Worm (Caenorhabditis elegans) whole organism, L4 larva: ENCODE data around the gene F09E10.6.

Experiments used
- F44E2.7 ChIP-seq: fragments of 200-800 bp; sonication (Bioruptor generic); IDR thresholded peaks from 2 replicates; pipeline ENCODE4 v2.1.2; 2022; ENCODE audit warnings: missing genetic modification characterization, missing compliant biosample characterization
- T26A8.4 ChIP-seq: fragments of 200-800 bp; sonication (Bioruptor generic); IDR thresholded peaks from 2 replicates; pipeline ENCODE4 v1.3.6; 2022; ENCODE audit warnings: missing genetic modification characterization, missing compliant biosample characterization
- Y48G9A.11 ChIP-seq: fragments of 200-800 bp; sonication (Bioruptor generic); IDR thresholded peaks from 2 replicates; pipeline ENCODE4 v1.3.6; 2022; ENCODE audit warnings: missing genetic modification reagents, missing genetic modification characterization, missing compliant biosample characterization
- ZK337.2 ChIP-seq: fragments of 200-800 bp; sonication (Bioruptor generic); IDR thresholded peaks from 2 replicates; pipeline ENCODE4 v1.3.6; 2022; ENCODE audit warnings: missing genetic modification reagents, missing genetic modification characterization, missing compliant biosample characterization
- aha-1 ChIP-seq: fragments of 150-350 bp; peaks from one replicate; lab custom pipeline; 2014; ENCODE audit warnings: missing biosample characterization, missing genetic modification characterization
- arid-1 ChIP-seq: fragments of 200-800 bp; sonication (Bioruptor generic); conservative IDR thresholded peaks from 2 replicates; pipeline ENCODE4 v1.3.6; 2022; ENCODE audit warnings: missing genetic modification reagents, missing genetic modification characterization, missing compliant biosample characterization
- ceh-20 ChIP-seq: fragments of 200-800 bp; sonication (Bioruptor generic); IDR thresholded peaks from 2 replicates; pipeline ENCODE4 v1.3.6; 2022; ENCODE audit warnings: missing genetic modification reagents, missing genetic modification characterization, missing compliant biosample characterization
- ceh-32 ChIP-seq: sonication (generic microtip); optimal IDR thresholded peaks from 2 replicates; lab custom pipeline; 2016; ENCODE audit warnings: mild to moderate bottlenecking, missing genetic modification characterization, missing compliant biosample characterization; ENCODE audit not compliant: poor library complexity
- ceh-82 ChIP-seq: sonication (generic microtip); optimal IDR thresholded peaks from 2 replicates; lab custom pipeline; 2017; ENCODE audit warnings: missing biosample characterization, missing genetic modification characterization
- ces-1 ChIP-seq: fragments of 150-350 bp; sonication (generic microtip); optimal IDR thresholded peaks from 4 replicates; lab custom pipeline; 2014; ENCODE audit warnings: missing biosample characterization, missing genetic modification reagents, missing genetic modification characterization
- cey-2 ChIP-seq: sonication (generic microtip); optimal IDR thresholded peaks from 3 replicates; lab custom pipeline; 2017; ENCODE audit warnings: missing genetic modification characterization, mild to moderate bottlenecking, missing compliant biosample characterization, antibody characterized with exemption, borderline replicate concordance; ENCODE audit not compliant: insufficient read depth
- daf-12 ChIP-seq: fragments of 150-350 bp; optimal IDR thresholded peaks from 2 replicates; lab custom pipeline; 2014; ENCODE audit warnings: missing biosample characterization, missing genetic modification reagents, missing genetic modification characterization
- daf-16 ChIP-seq, 3 experiments: sonication (generic microtip); optimal IDR thresholded peaks; 2 replicates each; lab custom pipeline; 2016 to 2017; ENCODE audit warnings: missing genetic modification characterization in 3 of 3, missing genetic modification reagents in 3 of 3, mild to moderate bottlenecking in 2 of 3, missing compliant biosample characterization in 2 of 3, missing biosample characterization in 1 of 3, moderate library complexity in 1 of 3
- daf-8 ChIP-seq: fragments of 200-800 bp; sonication (Bioruptor generic); IDR thresholded peaks from 2 replicates; pipeline ENCODE4 v1.3.6; 2022; ENCODE audit warnings: missing genetic modification characterization, missing compliant biosample characterization
- dmd-6 ChIP-seq: fragments of 200-800 bp; sonication (Bioruptor generic); IDR thresholded peaks from 2 replicates; pipeline ENCODE4 v1.3.6; 2022; ENCODE audit warnings: missing genetic modification reagents, missing genetic modification characterization, missing compliant biosample characterization
- duxl-1 ChIP-seq: sonication (generic microtip); optimal IDR thresholded peaks from 2 replicates; lab custom pipeline; 2016; ENCODE audit warnings: mild to moderate bottlenecking, missing genetic modification characterization, moderate library complexity, missing compliant biosample characterization; ENCODE audit not compliant: poor library complexity
- dve-1 ChIP-seq: sonication (generic microtip); optimal IDR thresholded peaks from 2 replicates; lab custom pipeline; 2017; ENCODE audit warnings: antibody characterized with exemption, mild to moderate bottlenecking, missing genetic modification characterization, missing compliant biosample characterization; ENCODE audit not compliant: insufficient read depth
- egl-27 ChIP-seq: sonication (generic microtip); optimal IDR thresholded peaks from 3 replicates; lab custom pipeline; 2017; ENCODE audit warnings: missing biosample characterization, missing genetic modification reagents, missing genetic modification characterization
- egl-43 ChIP-seq: fragments of 200-800 bp; sonication (Bioruptor generic); IDR thresholded peaks from 2 replicates; pipeline ENCODE4 v1.3.6; 2022; ENCODE audit warnings: missing genetic modification reagents, missing genetic modification characterization, missing compliant biosample characterization
- fkh-10 ChIP-seq: fragments of 150-350 bp; optimal IDR thresholded peaks from 2 replicates; lab custom pipeline; 2014; ENCODE audit warnings: missing biosample characterization, missing genetic modification reagents, missing genetic modification characterization
- gei-8 ChIP-seq: fragments of 200-800 bp; sonication (Bioruptor generic); optimal IDR thresholded peaks from 2 replicates; lab custom pipeline; 2018; ENCODE audit warnings: mild to moderate bottlenecking, missing genetic modification characterization, missing compliant biosample characterization
- hif-1 ChIP-seq, 2 experiments: sonication (generic microtip); optimal IDR thresholded peaks; 2 replicates each; lab custom pipeline; 2016 to 2017; ENCODE audit warnings: missing compliant biosample characterization in 2 of 2, missing genetic modification characterization in 2 of 2, missing genetic modification reagents in 2 of 2, missing genotype in 2 of 2, mild to moderate bottlenecking in 1 of 2
- hlh-11 ChIP-seq: fragments of 200-800 bp; sonication (Bioruptor generic); optimal IDR thresholded peaks from 2 replicates; lab custom pipeline; 2018; ENCODE audit warnings: mild to moderate bottlenecking, missing genetic modification characterization, missing compliant biosample characterization
- hlh-30 ChIP-seq: sonication (generic microtip); optimal IDR thresholded peaks from 2 replicates; lab custom pipeline; 2017; ENCODE audit warnings: antibody characterized with exemption, mild to moderate bottlenecking, missing genetic modification characterization, missing compliant biosample characterization; ENCODE audit not compliant: insufficient read depth
- hmg-1.1 ChIP-seq: fragments of 200-800 bp; sonication (Bioruptor generic); IDR thresholded peaks from 2 replicates; pipeline ENCODE4 v1.3.6; 2022; ENCODE audit warnings: missing genetic modification reagents, missing genetic modification characterization, missing compliant biosample characterization
- lim-7 ChIP-seq: fragments of 200-800 bp; sonication (Bioruptor generic); IDR thresholded peaks from 2 replicates; pipeline ENCODE4 v1.3.6; 2022; ENCODE audit warnings: missing genetic modification characterization, missing compliant biosample characterization
- lin-13 ChIP-seq: fragments of 150-350 bp; optimal IDR thresholded peaks from 2 replicates; lab custom pipeline; 2014; ENCODE audit warnings: missing biosample characterization, missing genetic modification reagents, missing genetic modification characterization
- lin-38 ChIP-seq: fragments of 200-800 bp; sonication (Bioruptor generic); IDR thresholded peaks from 2 replicates; pipeline ENCODE4 v1.3.6; 2022; ENCODE audit warnings: missing genetic modification reagents, missing genetic modification characterization, missing compliant biosample characterization
- lir-3 ChIP-seq: sonication (generic microtip); optimal IDR thresholded peaks from 2 replicates; lab custom pipeline; 2016; ENCODE audit warnings: mild to moderate bottlenecking, missing genetic modification characterization, missing compliant biosample characterization
- lsy-2 ChIP-seq, 2 experiments: fragments of 150-350 bp in 1 of 2; sonication (generic microtip) in 1 of 2; optimal IDR thresholded peaks; 2 replicates each; lab custom pipeline; 2014 to 2017; ENCODE audit warnings: missing biosample characterization in 2 of 2, missing genetic modification characterization in 2 of 2
- mdl-1 ChIP-seq, 2 experiments: fragments of 150-350 bp in 1 of 2; sonication (generic microtip) in 1 of 2; optimal IDR thresholded peaks; 2 replicates each; lab custom pipeline; 2014 to 2017; ENCODE audit warnings: missing biosample characterization in 2 of 2, missing genetic modification characterization in 2 of 2
- mdt-29 ChIP-seq: fragments of 200-800 bp; sonication (Bioruptor generic); IDR thresholded peaks from 2 replicates; pipeline ENCODE4 v1.3.6; 2022; ENCODE audit warnings: missing genetic modification reagents, missing genetic modification characterization, missing compliant biosample characterization
- mep-1 ChIP-seq: fragments of 150-350 bp; sonication (generic microtip); optimal IDR thresholded peaks from 3 replicates; lab custom pipeline; 2014; ENCODE audit warnings: missing biosample characterization, missing genetic modification characterization
- mxl-2 ChIP-seq: fragments of 200-800 bp; sonication (Bioruptor generic); conservative IDR thresholded peaks from 2 replicates; pipeline ENCODE4 v1.3.6; 2022; ENCODE audit warnings: missing genetic modification reagents, missing genetic modification characterization, missing compliant biosample characterization
- nhr-11 ChIP-seq: fragments of 150-350 bp; optimal IDR thresholded peaks from 2 replicates; lab custom pipeline; 2014; ENCODE audit warnings: missing biosample characterization, missing genetic modification characterization
- nhr-111 ChIP-seq: fragments of 200-800 bp; sonication (Bioruptor generic); optimal IDR thresholded peaks from 2 replicates; lab custom pipeline; 2018; ENCODE audit warnings: mild to moderate bottlenecking, missing genetic modification characterization, missing compliant biosample characterization
- nhr-28 ChIP-seq: fragments of 150-350 bp; optimal IDR thresholded peaks from 2 replicates; lab custom pipeline; 2014; ENCODE audit warnings: missing biosample characterization, missing genetic modification characterization
- nhr-41 ChIP-seq: fragments of 200-800 bp; sonication (Bioruptor generic); IDR thresholded peaks from 2 replicates; pipeline ENCODE4 v1.3.6; 2022; ENCODE audit warnings: missing genetic modification reagents, missing genetic modification characterization, missing compliant biosample characterization
- nhr-76 ChIP-seq: fragments of 150-350 bp; optimal IDR thresholded peaks from 2 replicates; lab custom pipeline; 2014; ENCODE audit warnings: missing biosample characterization, missing genetic modification characterization
- pha-4 ChIP-seq, 2 experiments: fragments of 150-350 bp in 1 of 2; fragments of 200-800 bp in 1 of 2; sonication (Bioruptor generic) in 1 of 2; IDR thresholded peaks in 1 of 2; optimal IDR thresholded peaks in 1 of 2; 2 replicates each; pipeline versions ENCODE4 v1.3.6 to Lab custom; 2014 to 2022; ENCODE audit warnings: missing genetic modification characterization in 2 of 2, missing genetic modification reagents in 2 of 2, missing biosample characterization in 1 of 2, missing compliant biosample characterization in 1 of 2
- sdz-12 ChIP-seq: fragments of 200-800 bp; sonication (Bioruptor generic); optimal IDR thresholded peaks from 2 replicates; lab custom pipeline; 2018; ENCODE audit warnings: mild to moderate bottlenecking, missing genetic modification characterization, missing compliant biosample characterization
- snpc-1.2 ChIP-seq: fragments of 200-800 bp; sonication (Bioruptor generic); IDR thresholded peaks from 2 replicates; pipeline ENCODE4 v1.3.6; 2022; ENCODE audit warnings: missing genetic modification reagents, missing genetic modification characterization, missing compliant biosample characterization
- snpc-4 ChIP-seq: fragments of 150-350 bp; optimal IDR thresholded peaks from 2 replicates; lab custom pipeline; 2014; ENCODE audit warnings: missing biosample characterization, missing genetic modification characterization
- vab-7 ChIP-seq: fragments of 200-800 bp; sonication (Bioruptor generic); IDR thresholded peaks from 2 replicates; pipeline ENCODE4 v1.3.6; 2022; ENCODE audit warnings: missing genetic modification reagents, missing genetic modification characterization, missing compliant biosample characterization
- zfp-3 ChIP-seq: fragments of 200-800 bp; sonication (Bioruptor generic); conservative IDR thresholded peaks from 2 replicates; pipeline ENCODE4 v1.3.6; 2022; ENCODE audit warnings: missing genetic modification reagents, missing genetic modification characterization, missing compliant biosample characterization
- zip-2 ChIP-seq: fragments of 150-350 bp; optimal IDR thresholded peaks from 2 replicates; lab custom pipeline; 2014; ENCODE audit warnings: missing biosample characterization, missing genetic modification characterization
- ztf-7 ChIP-seq: fragments of 150-350 bp; optimal IDR thresholded peaks from 2 replicates; lab custom pipeline; 2014; ENCODE audit warnings: missing biosample characterization, missing genetic modification characterization

The F09E10.6 gene

DNA sequence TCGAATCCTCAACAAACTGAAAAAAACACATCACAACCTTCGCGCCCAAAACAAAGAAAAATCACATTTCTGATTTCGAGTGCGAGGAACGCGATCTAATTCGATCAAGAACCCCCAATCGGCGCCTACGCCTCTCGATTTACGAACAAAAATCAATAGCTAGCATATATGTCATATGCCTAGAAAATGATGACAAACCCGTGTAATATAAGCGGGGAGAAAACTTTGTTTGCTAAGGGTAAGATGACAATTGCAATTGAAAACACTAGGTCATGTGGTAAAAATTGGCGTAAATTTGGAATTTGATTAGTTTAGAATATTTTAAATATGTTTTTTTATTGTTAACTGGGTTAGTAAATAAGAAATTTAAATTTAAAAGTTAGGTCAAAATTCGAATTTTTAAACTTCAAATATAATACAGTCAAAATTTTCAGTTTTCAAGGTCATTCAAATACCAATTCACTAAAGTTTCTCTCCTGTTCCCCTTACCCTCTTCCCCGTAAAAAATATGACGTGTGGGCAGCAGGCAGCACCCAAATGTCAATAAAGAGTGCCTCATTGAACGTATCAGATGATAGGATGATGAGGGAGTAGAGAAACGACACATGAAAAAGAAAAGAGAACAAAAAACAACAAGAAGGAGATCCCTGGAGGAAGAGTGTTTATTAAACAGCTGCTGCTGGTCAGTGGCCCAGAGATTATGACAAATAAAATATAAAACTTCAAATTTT is 41.0 kb downstream of the F09E10.6 start (continued):
- TF ChIP-seq nhr-111 (GFP tag; lab: Kevin White, UChicago) (no peak), Y48G9A.11 (GFP tag; lab: Robert Waterston, UW) (no peak), pha-4 (GFP tag; IDR thresholded peaks at IDR 0.05; lab: Robert Waterston, UW) (no peak), pha-4 (tag; optimal IDR thresholded peaks at IDR 0.05; lab: Kevin White, UChicago) (peak; percentile 98), nhr-76 (tag; lab: Kevin White, UChicago) (no peak), hmg-1.1 (GFP tag; lab: Robert Waterston, UW) (peak; percentile 48), duxl-1 (tag; lab: Kevin White, UChicago) (no peak), mdt-29 (GFP tag; lab: Robert Waterston, UW) (no peak), mdl-1 (tag; optimal IDR thresholded peaks at IDR 0.05; lab: Kevin White, UChicago) (peak in 1 of 2 experiments; percentile 67), arid-1 (no peak), egl-43 (GFP tag; lab: Robert Waterston, UW) (no peak), aha-1 (peak; percentile 92), ceh-20 (GFP tag; lab: Robert Waterston, UW) (0 out of 2 replicates have a peak, but pooled peaks have one; percentile 42), ces-1 (GFP tag; lab: Kevin White, UChicago) (no peak), nhr-41 (no peak), hlh-11 (tag; lab: Kevin White, UChicago) (peak; percentile 86), cey-2 (tag; lab: Kevin White, UChicago) (no peak), daf-12 (tag; lab: Kevin White, UChicago) (no peak), lin-13 (GFP tag; lab: Kevin White, UChicago) (peak; percentile 49), hif-1 (tag; optimal IDR thresholded peaks at IDR 0.05; lab: Kevin White, UChicago) (peak in 1 of 2 experiments; percentile 36), lim-7 (GFP tag; lab: Robert Waterston, UW) (no peak), fkh-10 (no peak), T26A8.4 (GFP tag; lab: Robert Waterston, UW) (no peak), ceh-82 (tag; lab: Kevin White, UChicago) (no peak), lir-3 (tag; lab: Kevin White, UChicago) (no peak), F44E2.7 (GFP tag; lab: Robert Waterston, UW) (no peak), hlh-30 (peak; percentile 74), lin-38 (no peak), daf-16 (GFP tag; optimal IDR thresholded peaks at IDR 0.05; lab: Kevin White, UChicago) (peak in 1 of 2 experiments; percentile 85), daf-16 (tag; optimal IDR thresholded peaks at IDR 0.05; lab: Kevin White, UChicago) (peak; percentile 53), vab-7 (GFP tag; lab: Robert Waterston, UW) (no peak), dmd-6 (GFP tag; lab: Robert Waterston, UW) (peak; percentile 51), lsy-2 (tag; optimal IDR thresholded peaks at IDR 0.05; lab: Kevin White, UChicago) (peak; percentile 39 to 62), nhr-11 (tag; lab: Kevin White, UChicago) (peak; percentile 40), snpc-4 (tag; lab: Kevin White, UChicago) (no peak), nhr-28 (peak; percentile 65), gei-8 (GFP tag; lab: Kevin White, UChicago) (no peak), mxl-2 (GFP tag; lab: Robert Waterston, UW) (0 out of 2 replicates have a peak, but pooled peaks have one; percentile 21), egl-27 (tag; lab: Kevin White, UChicago) (no peak)

DNA sequence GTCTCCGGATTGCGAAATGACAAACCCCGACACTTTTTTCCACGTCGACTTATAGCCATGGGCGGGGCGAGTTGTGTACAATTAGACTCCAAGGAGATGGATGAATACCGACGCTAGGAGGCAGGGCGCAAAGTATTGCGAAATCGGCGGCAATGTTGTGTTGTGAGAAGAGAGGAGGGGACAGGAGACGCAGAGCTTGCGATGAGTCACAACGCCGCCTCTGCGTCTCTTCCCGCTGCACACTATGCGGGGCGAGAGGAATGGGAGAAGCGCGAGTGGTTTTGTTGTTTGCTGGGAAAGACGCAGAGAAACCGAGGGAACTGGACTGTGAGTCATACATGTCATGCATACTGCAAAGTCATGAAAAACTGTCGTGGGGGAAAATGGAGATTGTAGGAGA is 43.1 kb downstream of the F09E10.6 start:
- TF ChIP-seq snpc-1.2 (GFP tag; lab: Robert Waterston, UW) (no peak), ztf-7 (tag; lab: Kevin White, UChicago) (peak; percentile 73), lsy-2 (tag; optimal IDR thresholded peaks at IDR 0.05; lab: Kevin White, UChicago) (peak; percentile 63 to 82), ceh-20 (GFP tag; lab: Robert Waterston, UW) (peak; percentile 90), sdz-12 (no peak), mxl-2 (GFP tag; lab: Robert Waterston, UW) (peak; percentile 78; the same call in 1 of the 2 replicates), daf-8 (GFP tag; lab: Robert Waterston, UW) (no peak), ZK337.2 (GFP tag; lab: Robert Waterston, UW) (no peak), hif-1 (tag; optimal IDR thresholded peaks at IDR 0.05; lab: Kevin White, UChicago) (peak; percentile 27 to 89), mdl-1 (tag; optimal IDR thresholded peaks at IDR 0.05; lab: Kevin White, UChicago) (peak; percentile 84 to 95), zip-2 (tag; lab: Kevin White, UChicago) (peak; percentile 99), egl-43 (GFP tag; lab: Robert Waterston, UW) (peak; percentile 89), ceh-32 (tag; lab: Kevin White, UChicago) (peak; percentile 10), mep-1 (tag; lab: Kevin White, UChicago) (peak; percentile 97), dve-1 (tag; lab: Kevin White, UChicago) (peak; percentile 97), zfp-3 (GFP tag; lab: Robert Waterston, UW) (0 out of 2 replicates have a peak, but pooled peaks have one; percentile 22)
